Fruit fly (Drosophila melanogaster): ENCODE measurements around the gene CG11755.

DNA sequence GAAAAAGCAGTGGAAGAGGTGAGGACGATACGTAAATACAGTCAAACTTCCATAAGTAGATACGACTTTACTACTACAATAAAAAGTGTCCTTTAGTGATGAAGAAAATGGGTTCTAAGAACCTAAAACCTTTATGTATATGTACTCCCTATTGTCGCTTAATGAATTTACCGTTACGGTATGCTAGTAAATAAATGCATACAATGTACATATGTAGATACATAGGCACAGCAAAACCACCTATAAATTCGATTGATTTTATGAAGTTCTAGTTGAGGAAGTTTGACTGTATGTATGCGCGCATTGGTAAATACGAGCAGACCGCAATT lies 39.8 kb downstream of the CG11755 start:
- TF ChIP-seq CG9215 (GFP tag; IDR thresholded peaks at IDR 0.05) (no peak), Poxn (GFP tag; IDR thresholded peaks at IDR 0.05) (no peak), CG1024 (GFP tag; IDR thresholded peaks at IDR 0.05) (no peak), Eip74EF (GFP tag; optimal IDR thresholded peaks at IDR 0.05) (no peak), Dfd (GFP tag; optimal IDR thresholded peaks at IDR 0.05) (no peak), CG4328 (GFP tag; optimal IDR thresholded peaks at IDR 0.05) (no peak), CG7271 (tag; optimal IDR thresholded peaks at IDR 0.05) (no peak), CG17612 (GFP tag; IDR thresholded peaks at IDR 0.05) (no peak), tin (GFP tag; optimal IDR thresholded peaks at IDR 0.05) (no peak), CG6254 (GFP tag; optimal IDR thresholded peaks at IDR 0.05) (no peak), ftz-f1 (GFP tag; optimal IDR thresholded peaks at IDR 0.05) (no peak), Nf-YC (tag; optimal IDR thresholded peaks at IDR 0.05) (no peak)

Data from whole organism, embryonic.